Fruit fly (Drosophila melanogaster): ENCODE data around the gene Mco1.

Gene Mco1

DNA sequence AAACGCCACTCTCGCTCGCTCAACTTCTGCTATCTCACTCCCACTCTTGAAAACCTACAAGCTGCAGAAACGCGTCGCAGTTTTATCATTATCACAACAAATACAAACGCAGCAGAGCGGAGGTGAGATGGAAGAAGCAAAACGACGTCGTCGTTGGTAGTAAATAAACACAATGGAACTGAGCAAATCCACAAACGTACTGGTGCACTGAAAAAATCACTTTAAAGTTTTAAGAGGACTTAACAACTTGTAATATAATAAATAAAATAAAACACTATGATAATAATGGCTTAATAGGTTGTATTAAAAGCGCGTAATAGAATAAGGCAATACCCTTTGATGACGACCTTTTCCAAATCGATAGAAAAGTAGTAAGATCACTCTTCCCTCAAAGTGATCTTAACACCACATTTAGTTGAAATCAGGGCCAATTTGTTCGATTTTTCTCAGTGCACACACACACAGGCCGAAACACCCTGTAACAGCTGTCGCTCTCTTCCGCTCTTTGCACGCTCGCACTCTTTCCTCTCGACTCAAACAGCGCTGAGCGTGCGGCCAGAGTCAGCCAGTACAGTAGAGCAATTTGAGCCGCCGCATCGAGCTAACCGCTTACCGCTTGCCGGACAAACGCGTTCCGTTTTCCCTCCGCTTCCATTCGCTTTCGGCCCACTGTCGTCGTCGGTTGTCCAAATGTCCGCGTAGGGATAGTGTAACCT lies 33.0 kb downstream of the Mco1 start:
- TF ChIP-seq CG8632 (GFP tag; optimal IDR thresholded peaks at IDR 0.05) (peak; percentile 93), CG4318 (GFP tag; optimal IDR thresholded peaks at IDR 0.05) (peak; percentile 90), Eip75B (GFP tag; optimal IDR thresholded peaks at IDR 0.05) (peak; percentile 86), esn (GFP tag; optimal IDR thresholded peaks at IDR 0.05) (peak; percentile 95), CG6276 (GFP tag; optimal IDR thresholded peaks at IDR 0.05) (peak; percentile 87), Eip78C (GFP tag) (peak; percentile 97), dsx (GFP tag; optimal IDR thresholded peaks at IDR 0.05; ENCODE audit: poor library complexity, severe bottlenecking) (peak; percentile 91), CG7368 (GFP tag; optimal IDR thresholded peaks at IDR 0.05) (peak; percentile 93), CG11762 (GFP tag; optimal IDR thresholded peaks at IDR 0.05; ENCODE audit: insufficient read depth) (peak; percentile 92), pdm3 (GFP tag; optimal IDR thresholded peaks at IDR 0.05) (peak; percentile 87), eg (GFP tag; IDR thresholded peaks at IDR 0.05) (peak; percentile 94), Lpt (GFP tag; optimal IDR thresholded peaks at IDR 0.05) (peak; percentile 93), CG16779 (tag; optimal IDR thresholded peaks at IDR 0.05) (peak; percentile 79), achi (GFP tag; optimal IDR thresholded peaks at IDR 0.05) (peak; percentile 96), CG6854 (GFP tag; optimal IDR thresholded peaks at IDR 0.05) (peak; percentile 96), CG34406 (GFP tag; optimal IDR thresholded peaks at IDR 0.05) (peak; percentile 94), fd85E (GFP tag; optimal IDR thresholded peaks at IDR 0.05) (peak; percentile 86), CG8319 (GFP tag; optimal IDR thresholded peaks at IDR 0.05) (peak; percentile 88), Eip93F (GFP tag; optimal IDR thresholded peaks at IDR 0.05) (peak; percentile 95), lz (GFP tag; optimal IDR thresholded peaks at IDR 0.05) (peak; percentile 73), OdsH (GFP tag; optimal IDR thresholded peaks at IDR 0.05) (peak; percentile 97), CG6792 (GFP tag; optimal IDR thresholded peaks at IDR 0.05) (peak; percentile 96), CG15336 (GFP tag; IDR thresholded peaks at IDR 0.05) (peak; percentile 97), Hr4 (GFP tag; optimal IDR thresholded peaks at IDR 0.05) (peak; percentile 79), CG32006 (GFP tag; optimal IDR thresholded peaks at IDR 0.05) (peak; percentile 95), topi (GFP tag; optimal IDR thresholded peaks at IDR 0.05) (peak; percentile 90), Blimp-1 (GFP tag; optimal IDR thresholded peaks at IDR 0.05) (peak; percentile 91), CG9139 (GFP tag; optimal IDR thresholded peaks at IDR 0.05) (peak; percentile 89), Smox (GFP tag; optimal IDR thresholded peaks at IDR 0.05) (peak; percentile 86), CG11902 (GFP tag; optimal IDR thresholded peaks at IDR 0.05) (peak; percentile 93), CG10669 (GFP tag; optimal IDR thresholded peaks at IDR 0.05) (peak; percentile 94), CG8119 (GFP tag; IDR thresholded peaks at IDR 0.05) (peak; percentile 98), net (GFP tag; optimal IDR thresholded peaks at IDR 0.05) (peak; percentile 96), Sox102F (GFP tag; optimal IDR thresholded peaks at IDR 0.05) (peak; percentile 89), Sox15 (GFP tag; optimal IDR thresholded peaks at IDR 0.05) (peak; percentile 96), Met (GFP tag; optimal IDR thresholded peaks at IDR 0.05) (peak; percentile 98), Ets96B (tag; optimal IDR thresholded peaks at IDR 0.05) (peak; percentile 95), ss (GFP tag; optimal IDR thresholded peaks at IDR 0.05) (peak; percentile 95 to 96), vri (GFP tag; optimal IDR thresholded peaks at IDR 0.05) (peak; percentile 90), spab (GFP tag; optimal IDR thresholded peaks at IDR 0.05) (peak; percentile 95), CG31627 (GFP tag; optimal IDR thresholded peaks at IDR 0.05) (peak; percentile 92), CG1621 (tag; optimal IDR thresholded peaks at IDR 0.05) (peak; percentile 89), CG10631 (GFP tag; optimal IDR thresholded peaks at IDR 0.05) (peak; percentile 97), Sox14 (GFP tag; optimal IDR thresholded peaks at IDR 0.05) (peak; percentile 96), acj6 (GFP tag; optimal IDR thresholded peaks at IDR 0.05) (peak; percentile 96), CG6163 (GFP tag; IDR thresholded peaks at IDR 0.05) (peak; percentile 93), fd59A (GFP tag; optimal IDR thresholded peaks at IDR 0.05) (peak; percentile 95), Ets21C (GFP tag; optimal IDR thresholded peaks at IDR 0.05) (peak; percentile 84), Hr38 (GFP tag; optimal IDR thresholded peaks at IDR 0.05) (no peak), CG3919 (GFP tag; optimal IDR thresholded peaks at IDR 0.05) (peak; percentile 91), Gug (GFP tag; IDR thresholded peaks at IDR 0.05) (peak; percentile 94)
